Fruit fly (Drosophila melanogaster) whole organism, adult: ENCODE results near the gene teq.

Experiments used
- CG11617 ChIP-seq: fragments of 200-800 bp; sonication (Bioruptor generic); optimal IDR thresholded peaks from 2 replicates; lab custom pipeline; 2017; ENCODE audit warnings: mild to moderate bottlenecking, missing biosample characterization, missing genetic modification reagents, missing genetic modification characterization
- CG12768 ChIP-seq: fragments of 200-800 bp; sonication (Bioruptor generic); optimal IDR thresholded peaks from 2 replicates; lab custom pipeline; 2017; ENCODE audit warnings: missing biosample characterization, missing genetic modification characterization, mild to moderate bottlenecking, moderate library complexity, missing genetic modification reagents
- CG14711 ChIP-seq: fragments of 200-800 bp; sonication (Bioruptor generic); optimal IDR thresholded peaks from 2 replicates; lab custom pipeline; 2018; ENCODE audit warnings: missing biosample characterization, mild to moderate bottlenecking, missing genetic modification characterization, moderate library complexity
- CG1620 ChIP-seq: fragments of 200-800 bp; sonication (Bioruptor generic); optimal IDR thresholded peaks from 2 replicates; lab custom pipeline; 2016; ENCODE audit warnings: missing biosample characterization, missing genetic modification characterization
- CG33017 ChIP-seq: fragments of 200-800 bp; sonication (Bioruptor generic); optimal IDR thresholded peaks from 2 replicates; lab custom pipeline; 2018; ENCODE audit warnings: missing biosample characterization, mild to moderate bottlenecking, missing genetic modification characterization, moderate library complexity
- CG5204 ChIP-seq: fragments of 200-800 bp; sonication (Bioruptor generic); optimal IDR thresholded peaks from 2 replicates; lab custom pipeline; 2016; ENCODE audit warnings: missing biosample characterization, missing genetic modification characterization
- CG7045 ChIP-seq: fragments of 200-800 bp; sonication (Bioruptor generic); optimal IDR thresholded peaks from 2 replicates; lab custom pipeline; 2017; ENCODE audit warnings: missing biosample characterization, mild to moderate bottlenecking, missing genetic modification characterization
- CG7101 ChIP-seq: fragments of 200-800 bp; sonication (Bioruptor generic); optimal IDR thresholded peaks from 2 replicates; lab custom pipeline; 2018; ENCODE audit warnings: missing biosample characterization, mild to moderate bottlenecking, missing genetic modification characterization, moderate library complexity
- Clk ChIP-seq: fragments of 200-800 bp; sonication (Bioruptor generic); optimal IDR thresholded peaks from 2 replicates; lab custom pipeline; 2017; ENCODE audit warnings: missing biosample characterization, missing genetic modification characterization
- Crg-1 ChIP-seq: fragments of 200-800 bp; sonication (Bioruptor generic); optimal IDR thresholded peaks from 2 replicates; lab custom pipeline; 2016; ENCODE audit warnings: missing biosample characterization, missing genetic modification characterization
- Hr96 ChIP-seq: fragments of 200-800 bp; sonication (Bioruptor generic); optimal IDR thresholded peaks from 2 replicates; lab custom pipeline; 2016; ENCODE audit warnings: missing biosample characterization, missing genetic modification characterization
- Mnt ChIP-seq: fragments of 200-800 bp; sonication (Bioruptor generic); optimal IDR thresholded peaks from 2 replicates; lab custom pipeline; 2016; ENCODE audit warnings: missing biosample characterization, mild to moderate bottlenecking, missing genetic modification characterization
- bab1 ChIP-seq: fragments of 200-800 bp; sonication (Bioruptor generic); optimal IDR thresholded peaks from 3 replicates; lab custom pipeline; 2019; ENCODE audit warnings: missing biosample characterization, mild to moderate bottlenecking, missing genetic modification characterization, moderate library complexity
- cic ChIP-seq: fragments of 200-800 bp; sonication (Bioruptor generic); optimal IDR thresholded peaks from 2 replicates; lab custom pipeline; 2017; ENCODE audit warnings: missing biosample characterization, mild to moderate bottlenecking, missing genetic modification characterization, moderate library complexity
- cnc ChIP-seq, 2 experiments: fragments of >200 bp; optimal IDR thresholded peaks; 2 replicates each; lab custom pipeline; 2017
- kay ChIP-seq: fragments of 200-800 bp; sonication (Bioruptor generic); peaks from one replicate; lab custom pipeline; 2016; ENCODE audit warnings: missing biosample characterization, missing genetic modification characterization, borderline replicate concordance
- ovo ChIP-seq: fragments of 200-800 bp; sonication (Bioruptor generic); optimal IDR thresholded peaks from 2 replicates; lab custom pipeline; 2016; ENCODE audit warnings: missing biosample characterization, missing genetic modification characterization
- pad ChIP-seq: fragments of 200-800 bp; sonication (Bioruptor generic); optimal IDR thresholded peaks from 3 replicates; lab custom pipeline; 2017; ENCODE audit warnings: missing biosample characterization, missing genetic modification characterization, mild to moderate bottlenecking, moderate library complexity, missing genetic modification reagents
- tj ChIP-seq: fragments of 200-800 bp; sonication (Bioruptor generic); optimal IDR thresholded peaks from 3 replicates; lab custom pipeline; 2017; ENCODE audit warnings: missing biosample characterization, mild to moderate bottlenecking, missing genetic modification characterization, moderate library complexity
- toe ChIP-seq: fragments of 200-800 bp; sonication (Bioruptor generic); optimal IDR thresholded peaks from 2 replicates; lab custom pipeline; 2016; ENCODE audit warnings: missing biosample characterization, missing genetic modification characterization

Gene teq

DNA sequence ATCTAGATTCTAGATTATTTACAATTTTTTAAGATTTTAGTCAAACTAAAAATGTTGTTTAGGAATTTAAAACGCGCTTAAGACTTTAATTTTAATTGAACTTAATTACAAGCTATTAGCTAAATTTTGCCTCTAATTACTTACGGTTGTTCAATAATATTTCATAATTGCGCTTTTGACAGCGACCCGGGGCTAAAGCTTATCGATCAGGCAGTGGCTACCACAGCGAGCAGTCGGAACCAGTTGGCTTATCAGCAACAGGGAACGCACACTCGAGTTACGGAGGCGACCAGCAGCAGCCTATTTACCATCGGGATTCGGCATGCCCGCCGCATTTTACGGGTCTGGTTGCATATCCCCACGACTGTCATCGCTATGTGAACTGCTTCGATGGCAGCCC, 439 bp downstream of the teq start:
- no peak for TF ChIP-seq Mnt
- TF ChIP-seq ovo (GFP tag; lab: Kevin White, UChicago), result no peak
- TF ChIP-seq CG7045 (GFP tag; lab: Kevin White, UChicago), result no peak
- no peak for TF ChIP-seq CG5204 (GFP tag; lab: Kevin White, UChicago)
- TF ChIP-seq cnc (optimal IDR thresholded peaks at IDR 0.05; lab: Kevin White, UChicago), result no peak
- TF ChIP-seq CG11617 (GFP tag; lab: Kevin White, UChicago), result no peak
- no peak for TF ChIP-seq Crg-1 (GFP tag; lab: Kevin White, UChicago)
- no peak for TF ChIP-seq cic (GFP tag; lab: Kevin White, UChicago)
- TF ChIP-seq CG7101 (tag; lab: Kevin White, UChicago), result no peak
- TF ChIP-seq CG14711 (tag; lab: Kevin White, UChicago), result no peak
- TF ChIP-seq Clk (GFP tag; lab: Kevin White, UChicago), result no peak
- no peak for TF ChIP-seq pad
- no peak for TF ChIP-seq CG33017
- TF ChIP-seq CG1620 (GFP tag; lab: Kevin White, UChicago), result no peak

DNA sequence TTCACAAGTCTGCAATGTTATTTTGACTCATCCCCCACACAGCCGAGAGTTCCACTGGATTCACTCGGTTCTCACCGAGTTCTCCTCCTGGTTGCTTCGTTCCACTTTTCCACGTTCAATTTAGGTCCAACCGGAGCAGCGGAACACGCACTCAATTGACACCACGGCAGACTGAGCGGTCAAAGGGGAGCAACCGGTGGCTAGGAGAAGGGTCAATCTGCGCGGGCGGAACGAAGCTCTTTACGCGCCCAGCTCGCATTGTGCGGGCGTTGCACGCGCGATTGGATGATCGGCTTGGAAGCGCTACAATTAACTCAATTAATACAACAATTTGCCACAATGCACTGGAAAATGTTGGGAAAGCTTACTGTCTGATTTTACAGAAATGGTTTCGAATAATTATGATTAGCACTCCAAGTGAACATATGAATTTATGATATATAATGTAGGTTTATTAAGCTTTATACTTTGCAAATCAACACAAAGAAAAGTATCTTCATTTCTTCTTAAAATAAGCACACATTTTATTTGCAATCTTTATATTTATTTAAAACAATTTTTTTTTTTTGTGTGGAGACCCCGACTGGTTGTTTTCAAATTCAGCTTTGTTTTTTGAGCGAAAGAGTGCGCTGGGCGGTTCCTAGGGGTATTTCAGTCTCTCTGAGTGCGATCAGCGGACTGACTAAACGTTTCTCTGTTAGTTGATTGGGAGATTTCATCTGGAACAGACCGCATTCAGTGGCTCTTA, 18.1 kb downstream of the teq start, which contains the start of gene CG32032:
TSS of gene CG32032 (plus strand) at position 698 of the 748 bp plus-strand sequence.
- peak; percentile 39 for TF ChIP-seq CG5204 (GFP tag; lab: Kevin White, UChicago)
- no peak for TF ChIP-seq cic (GFP tag; lab: Kevin White, UChicago)
- TF ChIP-seq toe (GFP tag; lab: Kevin White, UChicago), result peak; percentile 27
- TF ChIP-seq bab1 (GFP tag; lab: Kevin White, UChicago), result no peak
- TF ChIP-seq CG11617 (GFP tag; lab: Kevin White, UChicago), result peak; percentile 21
- TF ChIP-seq kay (GFP tag; lab: Kevin White, UChicago), result no peak
- TF ChIP-seq Hr96 (GFP tag; lab: Kevin White, UChicago), result no peak
- peak; percentile 38 for TF ChIP-seq CG33017
- TF ChIP-seq Clk (GFP tag; lab: Kevin White, UChicago), result no peak
- TF ChIP-seq CG7101 (tag; lab: Kevin White, UChicago), result peak; percentile 25
- TF ChIP-seq CG14711 (tag; lab: Kevin White, UChicago), result peak; percentile 14

DNA sequence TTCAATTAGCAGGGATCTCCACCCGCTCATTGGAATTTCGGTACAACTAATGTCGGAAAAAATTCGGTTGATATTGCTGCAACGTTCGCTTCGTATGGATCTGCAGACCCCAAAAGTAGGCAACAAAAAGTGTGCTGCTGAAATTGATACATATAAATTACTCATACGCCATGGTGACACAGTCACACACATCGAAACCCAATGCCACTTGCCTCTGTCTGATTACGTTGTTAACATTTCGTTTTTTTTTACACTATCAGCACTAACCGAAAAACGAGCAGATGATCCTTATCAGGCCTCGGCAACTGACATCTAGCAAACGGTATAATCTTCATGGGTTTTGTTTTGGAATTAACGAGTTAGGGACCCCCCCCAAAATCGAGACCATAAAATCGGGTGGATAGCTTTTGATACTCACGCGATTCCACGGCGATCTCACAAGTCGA, 20.6 kb downstream of the teq start:
- TF ChIP-seq Crg-1 (GFP tag; lab: Kevin White, UChicago), result no peak
- no peak for TF ChIP-seq cic (GFP tag; lab: Kevin White, UChicago)
- TF ChIP-seq tj (GFP tag; lab: Kevin White, UChicago), result no peak
- TF ChIP-seq kay (GFP tag; lab: Kevin White, UChicago), result peak; percentile 63

DNA sequence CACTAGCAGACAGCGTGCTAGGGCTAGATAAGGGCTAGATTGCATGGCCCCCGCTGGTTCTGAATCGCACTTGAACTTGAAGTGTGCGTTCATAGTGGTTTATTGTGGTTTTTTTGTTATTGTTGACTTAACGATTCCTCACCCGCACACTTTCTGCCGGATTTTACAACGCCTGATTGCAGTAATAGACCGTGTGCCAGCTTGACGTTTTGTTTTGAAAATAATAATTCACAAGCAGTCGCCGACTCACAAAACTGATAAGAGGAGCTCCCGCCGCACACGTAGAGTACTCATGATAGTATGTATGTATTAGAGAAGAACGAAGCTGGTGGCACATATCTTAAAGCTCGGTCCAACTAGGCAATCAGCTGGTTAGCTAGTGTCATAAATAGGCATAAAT, 21.3 kb downstream of the teq start:
- no peak for TF ChIP-seq bab1 (GFP tag; lab: Kevin White, UChicago)
- peak; percentile 65 for TF ChIP-seq Clk (GFP tag; lab: Kevin White, UChicago)
- no peak for TF ChIP-seq toe (GFP tag; lab: Kevin White, UChicago)
- TF ChIP-seq CG5204 (GFP tag; lab: Kevin White, UChicago), result no peak
- TF ChIP-seq ovo (GFP tag; lab: Kevin White, UChicago), result no peak
- TF ChIP-seq CG11617 (GFP tag; lab: Kevin White, UChicago), result peak; percentile 16
- TF ChIP-seq tj (GFP tag; lab: Kevin White, UChicago), result no peak
- TF ChIP-seq Crg-1 (GFP tag; lab: Kevin White, UChicago), result no peak
- TF ChIP-seq cnc (optimal IDR thresholded peaks at IDR 0.05; lab: Kevin White, UChicago), result no peak
- TF ChIP-seq cic (GFP tag; lab: Kevin White, UChicago), result peak; percentile 98
- TF ChIP-seq CG14711 (tag; lab: Kevin White, UChicago), result peak; percentile 6
- TF ChIP-seq CG7101 (tag; lab: Kevin White, UChicago), result peak; percentile 27
- TF ChIP-seq kay (GFP tag; lab: Kevin White, UChicago), result peak; percentile 80
- TF ChIP-seq Hr96 (GFP tag; lab: Kevin White, UChicago), result peak; percentile 54
- peak; percentile 3 for TF ChIP-seq CG7045 (GFP tag; lab: Kevin White, UChicago)
- no peak for TF ChIP-seq CG1620 (GFP tag; lab: Kevin White, UChicago)
- no peak for TF ChIP-seq pad
- TF ChIP-seq CG33017, result peak; percentile 80
- TF ChIP-seq CG12768 (GFP tag; lab: Kevin White, UChicago), result peak; percentile 53
- peak; percentile 81 for TF ChIP-seq Mnt

DNA sequence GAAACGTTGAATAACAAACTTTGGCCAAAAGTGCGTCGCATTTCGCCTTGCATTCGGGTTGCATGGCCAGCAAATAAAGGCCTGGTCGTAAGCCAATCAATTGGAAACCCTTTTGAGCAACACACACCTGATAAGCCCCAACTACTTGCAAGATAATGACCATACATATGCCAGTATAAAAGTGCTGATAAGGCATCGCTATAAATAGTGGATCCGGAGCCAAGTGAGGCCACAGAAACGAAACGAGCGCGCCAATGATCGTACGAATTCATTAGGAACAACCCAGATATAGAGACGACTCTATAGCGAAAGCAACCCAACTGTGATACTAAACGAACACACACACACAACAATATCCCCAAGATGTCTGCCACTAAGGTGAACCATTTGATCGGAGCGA, 22.2 kb downstream of the teq start, which contains the start of gene CG13315:
TSS of gene CG13315 (plus strand) at position 230 of the 400 bp plus-strand sequence.
- TF ChIP-seq CG12768 (GFP tag; lab: Kevin White, UChicago) (peak; percentile 60), kay (GFP tag; lab: Kevin White, UChicago) (peak; percentile 81), Mnt (peak; percentile 55), cic (GFP tag; lab: Kevin White, UChicago) (peak; percentile 59), Hr96 (GFP tag; lab: Kevin White, UChicago) (peak; percentile 20), CG33017 (no peak), cnc (optimal IDR thresholded peaks at IDR 0.05; lab: Kevin White, UChicago) (no peak)
